Worm (Caenorhabditis elegans): ENCODE data around the gene R07G3.7.

R07G3.7 gene

DNA sequence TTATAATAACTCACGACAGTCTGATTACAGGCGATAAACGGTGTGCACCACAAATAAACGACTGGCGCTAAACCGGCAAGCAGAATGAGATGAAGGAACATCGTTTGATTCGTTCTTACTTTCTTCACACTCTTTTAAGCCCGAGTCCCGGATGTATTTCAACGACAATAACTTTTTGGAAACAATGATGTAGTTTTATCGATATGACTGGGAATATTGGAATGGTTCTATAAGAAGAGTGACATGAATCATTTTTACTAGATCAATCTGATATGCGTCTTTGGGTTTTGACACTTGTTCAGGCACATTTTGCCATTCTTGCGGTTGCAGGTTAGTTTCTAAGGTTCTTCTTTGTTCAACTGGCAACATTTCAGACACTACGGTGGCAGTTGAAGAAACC lies 52.0 kb downstream of the R07G3.7 start, which contains the start of the genes ZK1290.11 and ZK1290.1:
Gene ZK1290.11 (minus strand): TSS at position 101 of the 400 bp plus-strand sequence.
Gene ZK1290.1 (plus strand): TSS at position 271 of the 400 bp plus-strand sequence.
- TF ChIP-seq pqm-1 (tag; optimal IDR thresholded peaks at IDR 0.05): no peak
- no peak for TF ChIP-seq pros-1 (tag; optimal IDR thresholded peaks at IDR 0.05)
- TF ChIP-seq fax-1 (tag; optimal IDR thresholded peaks at IDR 0.05): no peak
- no peak for TF ChIP-seq tbx-2 (tag; optimal IDR thresholded peaks at IDR 0.05)
- TF ChIP-seq npax-4 (tag; optimal IDR thresholded peaks at IDR 0.05): no peak
- TF ChIP-seq ceh-48 (tag; optimal IDR thresholded peaks at IDR 0.05): no peak
- no peak for TF ChIP-seq hlh-30 (tag; optimal IDR thresholded peaks at IDR 0.05; ENCODE audit: insufficient read depth)
- no peak for TF ChIP-seq pag-3 (tag; optimal IDR thresholded peaks at IDR 0.05; ENCODE audit: borderline replicate concordance)
- no peak for TF ChIP-seq C38D4.7 (GFP tag; optimal IDR thresholded peaks at IDR 0.05)
- no peak for TF ChIP-seq C08G9.2 (tag; optimal IDR thresholded peaks at IDR 0.05)
- no peak for TF ChIP-seq sox-4 (tag; optimal IDR thresholded peaks at IDR 0.05)
- no peak for TF ChIP-seq T23F11.4 (GFP tag; optimal IDR thresholded peaks at IDR 0.05)
- no peak for TF ChIP-seq ceh-14 (tag; optimal IDR thresholded peaks at IDR 0.05)
